Worm (Caenorhabditis elegans): ENCODE data around the gene dph-1.

- TF ChIP-seq dao-5 (tag; optimal IDR thresholded peaks at IDR 0.05) = no peak
- TF ChIP-seq W03F9.2 (tag; optimal IDR thresholded peaks at IDR 0.05) = no peak
- no peak for TF ChIP-seq him-1 (tag; optimal IDR thresholded peaks at IDR 0.05)
Observed at ce11 chrIII:3670336-3670735, 36.4 kb upstream of the dph-1 start, which contains the start of gene C46F11.6.

Measured in whole organism, L4/young adult.